Fruit fly (Drosophila melanogaster) whole organism, wandering third instar larva: ENCODE data around the gene RpL37A.

Experiments
- GATAd ChIP-seq: sonication (Bioruptor generic); optimal IDR thresholded peaks from 2 replicates; lab custom pipeline; 2016; ENCODE audit warnings: missing biosample characterization, missing genetic modification characterization
- Hr78 ChIP-seq: fragments of >200 bp; optimal IDR thresholded peaks from 2 replicates; lab custom pipeline; 2017; ENCODE audit warnings: missing biosample characterization, missing genetic modification characterization
- Rel ChIP-seq, 2 experiments: fragments of 200-800 bp; sonication (Bioruptor generic) in 1 of 2; optimal IDR thresholded peaks; 2 replicates in 1 of 2; 3 replicates in 1 of 2; lab custom pipeline; 2016 to 2019; ENCODE audit warnings: mild to moderate bottlenecking in 2 of 2, missing biosample characterization in 2 of 2, missing genetic modification characterization in 2 of 2, moderate library complexity in 1 of 2
- lola ChIP-seq: fragments of >200 bp; optimal IDR thresholded peaks from 2 replicates; lab custom pipeline; 2017; ENCODE audit warnings: missing biosample characterization, missing genetic modification characterization
- tai ChIP-seq: sonication (Bioruptor generic); optimal IDR thresholded peaks from 2 replicates; lab custom pipeline; 2016; ENCODE audit warnings: missing biosample characterization, missing genetic modification characterization

- TF ChIP-seq Hr78 (GFP tag; lab: Kevin White, UChicago) (no peak), GATAd (GFP tag; lab: Kevin White, UChicago) (no peak), lola (GFP tag; lab: Kevin White, UChicago) (no peak), Rel (GFP tag; optimal IDR thresholded peaks at IDR 0.05; lab: Kevin White, UChicago) (no peak), Rel (tag; optimal IDR thresholded peaks at IDR 0.05; lab: Kevin White, UChicago) (no peak), tai (GFP tag; lab: Kevin White, UChicago) (no peak)
Measured at dm6 chr2L:5099790-5100360, 29.1 kb downstream of the RpL37A start, which contains the start of gene ND-13A.
